Worm (Caenorhabditis elegans) whole organism, mixed stage, embryonic: ENCODE data around the gene C03H5.4.

Experiments
- ham-2 ChIP-seq: fragments of 200-800 bp; sonication (Bioruptor generic); optimal IDR thresholded peaks from 2 replicates; lab custom pipeline; 2018; ENCODE audit warnings: mild to moderate bottlenecking, missing genetic modification characterization, missing compliant biosample characterization
- lsy-2 ChIP-seq: fragments of 150-350 bp; optimal IDR thresholded peaks from 2 replicates; lab custom pipeline; 2014; ENCODE audit warnings: missing biosample characterization, missing genetic modification characterization
- nhr-28 ChIP-seq: fragments of 150-350 bp; optimal IDR thresholded peaks from 2 replicates; lab custom pipeline; 2014; ENCODE audit warnings: missing biosample characterization, missing genetic modification characterization
- snpc-4 ChIP-seq: fragments of 150-350 bp; optimal IDR thresholded peaks from 2 replicates; lab custom pipeline; 2014; ENCODE audit warnings: missing biosample characterization, missing genetic modification characterization
- unc-62 ChIP-seq: fragments of 150-350 bp; optimal IDR thresholded peaks from 2 replicates; lab custom pipeline; 2014; ENCODE audit warnings: missing biosample characterization, missing genetic modification reagents, missing genetic modification characterization

DNA sequence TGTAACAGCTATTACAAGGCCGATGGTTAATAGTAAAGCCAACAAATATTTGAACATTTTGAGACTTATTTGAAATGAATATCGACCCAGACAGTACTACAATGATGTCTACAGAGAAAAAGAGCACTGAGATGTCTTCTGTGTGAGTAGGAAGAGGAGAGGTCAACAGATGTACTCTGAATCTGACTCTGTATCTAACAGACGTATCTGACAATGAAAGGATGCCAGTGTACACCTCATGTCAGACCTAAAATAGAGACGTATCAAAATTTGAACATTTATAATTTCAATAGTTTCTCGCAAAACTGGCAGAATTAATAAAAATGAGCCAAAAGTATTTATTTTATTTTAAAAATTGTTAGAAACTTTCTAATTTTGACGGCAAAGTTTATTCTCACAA, 48.0 kb downstream of the C03H5.4 start, which contains the start of gene C24H12.8:
- TF ChIP-seq nhr-28 (no peak), ham-2 (GFP tag; lab: Kevin White, UChicago) (no peak), snpc-4 (no peak), unc-62 (no peak), lsy-2 (tag; lab: Kevin White, UChicago) (no peak)
